Worm (Caenorhabditis elegans) whole organism, L1 larva: ENCODE measurements around the gene glr-6.
A peak's percentile ranks its signal among the peaks of the same experiment; 100 is the strongest.
"Not testable (repeated sequence)": the region's sequence is repeated elsewhere in the genome, so short reads cannot be mapped to it uniquely, and the experiment has no call there.

ENCODE experiments used
- C34B4.2 ChIP-seq: sonication (generic microtip); optimal IDR thresholded peaks from 2 replicates; lab custom pipeline; 2017; ENCODE audit warnings: mild to moderate bottlenecking, missing genetic modification characterization, missing compliant biosample characterization
- F16B12.6 ChIP-seq: fragments of 150-350 bp; optimal IDR thresholded peaks from 2 replicates; lab custom pipeline; 2014; ENCODE audit warnings: missing biosample characterization, missing genetic modification characterization
- Y116A8C.19 ChIP-seq: sonication (generic microtip); optimal IDR thresholded peaks from 2 replicates; lab custom pipeline; 2016; ENCODE audit warnings: missing compliant biosample characterization, missing genetic modification characterization, borderline replicate concordance
- aly-2 ChIP-seq: fragments of 150-350 bp; optimal IDR thresholded peaks from 2 replicates; lab custom pipeline; 2014; ENCODE audit warnings: missing biosample characterization, missing genetic modification characterization
- ama-1 ChIP-seq: fragments of 150-350 bp; optimal IDR thresholded peaks from 2 replicates; lab custom pipeline; 2014
- ceh-63 ChIP-seq: fragments of 200-800 bp; sonication (Bioruptor generic); optimal IDR thresholded peaks from 2 replicates; lab custom pipeline; 2018; ENCODE audit warnings: mild to moderate bottlenecking, missing genetic modification characterization, missing compliant biosample characterization
- ceh-88 ChIP-seq: fragments of 200-800 bp; sonication (Bioruptor generic); IDR thresholded peaks from 2 replicates; pipeline ENCODE4 v1.3.6; 2022; ENCODE audit warnings: missing genetic modification characterization, missing compliant biosample characterization
- ceh-90 ChIP-seq: sonication (generic microtip); optimal IDR thresholded peaks from 2 replicates; lab custom pipeline; 2016; ENCODE audit warnings: missing genetic modification characterization, missing compliant biosample characterization
- ces-1 ChIP-seq: fragments of 150-350 bp; optimal IDR thresholded peaks from 2 replicates; lab custom pipeline; 2014; ENCODE audit warnings: missing biosample characterization, missing genetic modification reagents, missing genetic modification characterization
- dpl-1 ChIP-seq, 3 experiments: fragments of 150-350 bp in 2 of 3; sonication (generic microtip) in 1 of 3; optimal IDR thresholded peaks; 2 replicates each; lab custom pipeline; 2014 to 2017; ENCODE audit warnings: missing biosample characterization in 3 of 3, missing genetic modification characterization in 3 of 3, missing genetic modification reagents in 3 of 3
- efl-1 ChIP-seq, 4 experiments: fragments of 150-350 bp; optimal IDR thresholded peaks in 3 of 4; peaks in 1 of 4; 1 replicate in 1 of 4; 2 replicates in 3 of 4; lab custom pipeline; 2014; ENCODE audit warnings: missing biosample characterization in 2 of 4, missing genetic modification characterization in 2 of 4, missing genetic modification reagents in 2 of 4
- egl-13 ChIP-seq: sonication (generic microtip); optimal IDR thresholded peaks from 2 replicates; lab custom pipeline; 2016; ENCODE audit warnings: missing genotype, missing genetic modification reagents, missing genetic modification characterization, missing compliant biosample characterization
- egl-27 ChIP-seq, 2 experiments: fragments of 150-350 bp in 1 of 2; sonication (generic microtip); optimal IDR thresholded peaks; 3 replicates each; lab custom pipeline; 2017 to 2018; ENCODE audit warnings: missing biosample characterization in 2 of 2, missing genetic modification characterization in 2 of 2, missing genetic modification reagents in 2 of 2
- elt-2 ChIP-seq: sonication (generic microtip); optimal IDR thresholded peaks from 2 replicates; lab custom pipeline; 2016; ENCODE audit warnings: missing genetic modification characterization, mild to moderate bottlenecking, inconsistent platforms, missing compliant biosample characterization, missing genetic modification reagents
- ets-5 ChIP-seq: fragments of 200-800 bp; sonication (Bioruptor generic); IDR thresholded peaks from 2 replicates; pipeline ENCODE4 v1.3.6; 2022; ENCODE audit warnings: missing genetic modification characterization, missing compliant biosample characterization
- fkh-8 ChIP-seq: sonication (generic microtip); optimal IDR thresholded peaks from 2 replicates; lab custom pipeline; 2016; ENCODE audit warnings: mild to moderate bottlenecking, missing genetic modification characterization, missing compliant biosample characterization
- grh-1 ChIP-seq: fragments of 200-800 bp; sonication (Bioruptor generic); IDR thresholded peaks from 2 replicates; pipeline ENCODE4 v1.3.6; 2022; ENCODE audit warnings: missing genetic modification reagents, missing genetic modification characterization, missing compliant biosample characterization
- hlh-17 ChIP-seq: fragments of 200-800 bp; sonication (Bioruptor generic); optimal IDR thresholded peaks from 2 replicates; lab custom pipeline; 2018; ENCODE audit warnings: missing genetic modification characterization, mild to moderate bottlenecking, missing compliant biosample characterization, moderate library complexity, borderline replicate concordance
- isw-1 ChIP-seq: fragments of 200-800 bp; sonication (Bioruptor generic); IDR thresholded peaks from 2 replicates; pipeline ENCODE4 v1.3.6; 2022; ENCODE audit warnings: missing genetic modification characterization, missing compliant biosample characterization
- lin-14 ChIP-seq: fragments of 200-800 bp; sonication (Bioruptor generic); optimal IDR thresholded peaks from 2 replicates; lab custom pipeline; 2018; ENCODE audit warnings: mild to moderate bottlenecking, missing genetic modification characterization, moderate library complexity, missing compliant biosample characterization
- lin-35 ChIP-seq, 2 experiments: fragments of 150-350 bp; optimal IDR thresholded peaks; 2 replicates each; lab custom pipeline; 2014; ENCODE audit warnings: missing biosample characterization in 2 of 2, missing genetic modification characterization in 2 of 2, missing genetic modification reagents in 2 of 2
- lsy-2 ChIP-seq, 2 experiments: fragments of 150-350 bp; optimal IDR thresholded peaks; 2 replicates each; lab custom pipeline; 2014; ENCODE audit warnings: missing biosample characterization in 2 of 2, missing genetic modification characterization in 2 of 2
- mdl-1 ChIP-seq, 2 experiments: fragments of 150-350 bp; optimal IDR thresholded peaks; 2 replicates each; lab custom pipeline; 2014 to 2017; ENCODE audit warnings: missing biosample characterization in 2 of 2, missing genetic modification characterization in 2 of 2, inconsistent platforms in 1 of 2
- nhr-71 ChIP-seq: sonication (generic microtip); optimal IDR thresholded peaks from 2 replicates; lab custom pipeline; 2016; ENCODE audit warnings: mild to moderate bottlenecking, missing genetic modification characterization, moderate library complexity, missing compliant biosample characterization
- nhr-85 ChIP-seq: sonication (generic microtip); peaks from one replicate; lab custom pipeline; 2016; ENCODE audit warnings: missing genetic modification characterization, inconsistent platforms, missing compliant biosample characterization
- rnt-1 ChIP-seq: sonication (generic microtip); optimal IDR thresholded peaks from 2 replicates; lab custom pipeline; 2016; ENCODE audit warnings: mild to moderate bottlenecking, missing genetic modification characterization, moderate library complexity, missing compliant biosample characterization
- snpc-4 ChIP-seq: fragments of 150-350 bp; optimal IDR thresholded peaks from 2 replicates; lab custom pipeline; 2014; ENCODE audit warnings: missing biosample characterization, missing genetic modification characterization
- sox-4 ChIP-seq: sonication (generic microtip); optimal IDR thresholded peaks from 2 replicates; lab custom pipeline; 2016; ENCODE audit warnings: missing genetic modification characterization, missing compliant biosample characterization
- unc-130 ChIP-seq: fragments of 150-350 bp; optimal IDR thresholded peaks from 2 replicates; lab custom pipeline; 2017; ENCODE audit warnings: missing biosample characterization, missing genetic modification characterization, inconsistent platforms
- unc-30 ChIP-seq: sonication (generic microtip); optimal IDR thresholded peaks from 2 replicates; lab custom pipeline; 2017; ENCODE audit warnings: missing biosample characterization, missing genetic modification characterization
- vab-15 ChIP-seq: sonication (generic microtip); optimal IDR thresholded peaks from 2 replicates; lab custom pipeline; 2017; ENCODE audit warnings: missing genotype, mild to moderate bottlenecking, missing genetic modification characterization, missing compliant biosample characterization
- ztf-11 ChIP-seq, 2 experiments: sonication (generic microtip); optimal IDR thresholded peaks; 2 replicates each; lab custom pipeline; 2016 to 2017; ENCODE audit warnings: missing genetic modification characterization in 2 of 2, missing biosample characterization in 1 of 2, missing compliant biosample characterization in 1 of 2

Gene glr-6

ce11 chrX:6888208-6888607 is 47.7 kb upstream of the glr-6 start:
- TF ChIP-seq sox-4 (tag; lab: Kevin White, UChicago), result no peak
- TF ChIP-seq hlh-17, result no peak
- TF ChIP-seq rnt-1 (tag; lab: Kevin White, UChicago), result no peak
- TF ChIP-seq ceh-63 (GFP tag; lab: Kevin White, UChicago), result no peak
- no peak for TF ChIP-seq dpl-1 (GFP tag; optimal IDR thresholded peaks at IDR 0.05; lab: Kevin White, UChicago)
- TF ChIP-seq egl-27 (tag; optimal IDR thresholded peaks at IDR 0.05; lab: Kevin White, UChicago), result no peak
- TF ChIP-seq egl-13 (tag; lab: Kevin White, UChicago), result no peak
- no peak for TF ChIP-seq C34B4.2 (tag; lab: Kevin White, UChicago)
- no peak for TF ChIP-seq isw-1
- TF ChIP-seq vab-15 (tag; lab: Kevin White, UChicago), result no peak
- TF ChIP-seq ceh-88, result no peak
- TF ChIP-seq Y116A8C.19 (tag; lab: Kevin White, UChicago), result no peak
- no peak for TF ChIP-seq unc-130 (tag; lab: Kevin White, UChicago)
- TF ChIP-seq, all 84 proteins: peak for 0

- TF ChIP-seq ceh-63 (GFP tag; lab: Kevin White, UChicago) (no peak), elt-2 (tag; lab: Kevin White, UChicago) (peak; percentile 71), lsy-2 (tag; optimal IDR thresholded peaks at IDR 0.05; lab: Kevin White, UChicago) (no peak), lin-35 (GFP tag; optimal IDR thresholded peaks at IDR 0.05; lab: Kevin White, UChicago) (peak in 1 of 2 experiments; percentile 3)
- TF ChIP-seq, all 84 proteins: peak for 2
Observed at ce11 chrX:6885227-6885853, 44.8 kb upstream of the glr-6 start, which contains the start of gene F41C6.7. F41C6.7 (minus strand) TSS chrX:6885277.

- no peak for TF ChIP-seq grh-1 (GFP tag; lab: Robert Waterston, UW)
- no peak for TF ChIP-seq unc-30
- TF ChIP-seq F16B12.6 (tag; lab: Kevin White, UChicago), result no peak
- TF ChIP-seq nhr-71 (tag; lab: Kevin White, UChicago), result no peak
Observed at ce11 chrX:6884439-6884838, 43.9 kb upstream of the glr-6 start.

- TF ChIP-seq elt-2 (tag; lab: Kevin White, UChicago); egl-13 (tag; lab: Kevin White, UChicago); lin-14 (GFP tag; lab: Kevin White, UChicago): not testable (repeated sequence)
Observed at ce11 chrX:6881795-6882194, 41.3 kb upstream of the glr-6 start, which contains the start of gene F41C6.6. F41C6.6 (minus strand) TSS chrX:6881895.

ce11 chrX:6877436-6877835 is 36.9 kb upstream of the glr-6 start, which contains the start of gene col-173:
col-173 (minus strand) TSS chrX:6877536.
- TF ChIP-seq efl-1 (optimal IDR thresholded peaks at IDR 0.05; lab: Kevin White, UChicago) (no peak), efl-1 (GFP tag; optimal IDR thresholded peaks at IDR 0.05 in 1 of 2; lab: Kevin White, UChicago) (peak in 1 of 2 experiments; percentile 46), ama-1 (lab: Kevin White, UChicago) (no peak)

- TF ChIP-seq fkh-8 (tag; lab: Kevin White, UChicago), result no peak
- TF ChIP-seq C34B4.2 (tag; lab: Kevin White, UChicago), result no peak
- no peak for TF ChIP-seq aly-2 (tag; lab: Kevin White, UChicago)
- TF ChIP-seq egl-27 (tag; optimal IDR thresholded peaks at IDR 0.05; lab: Kevin White, UChicago), result no peak
- no peak for TF ChIP-seq unc-130 (tag; lab: Kevin White, UChicago)
- TF ChIP-seq mdl-1 (tag; optimal IDR thresholded peaks at IDR 0.05; lab: Kevin White, UChicago), result no peak
- no peak for TF ChIP-seq elt-2 (tag; lab: Kevin White, UChicago)
- no peak for TF ChIP-seq ama-1 (lab: Kevin White, UChicago)
- no peak for TF ChIP-seq Y116A8C.19 (tag; lab: Kevin White, UChicago)
- TF ChIP-seq efl-1 (optimal IDR thresholded peaks at IDR 0.05; lab: Kevin White, UChicago), result no peak
- no peak for TF ChIP-seq efl-1 (GFP tag; optimal IDR thresholded peaks at IDR 0.05 in 1 of 2; lab: Kevin White, UChicago)
- no peak for TF ChIP-seq snpc-4
- TF ChIP-seq ztf-11 (tag; optimal IDR thresholded peaks at IDR 0.05; lab: Kevin White, UChicago), result no peak
- no peak for TF ChIP-seq ces-1 (GFP tag; lab: Kevin White, UChicago)
- TF ChIP-seq F16B12.6 (tag; lab: Kevin White, UChicago), result no peak
- no peak for TF ChIP-seq sox-4 (tag; lab: Kevin White, UChicago)
- no peak for TF ChIP-seq ets-5 (GFP tag; lab: Robert Waterston, UW)
- no peak for TF ChIP-seq ceh-90
- no peak for TF ChIP-seq nhr-85 (tag; lab: Kevin White, UChicago)
Observed at ce11 chrX:6875273-6875672, 34.8 kb upstream of the glr-6 start.
